Fruit fly (Drosophila melanogaster): ENCODE measurements around the gene Mtl.

The Mtl gene

dm6 chr3R:27604636-27605443 is 31.4 kb upstream of the Mtl start (continued):
- TF ChIP-seq Ets21C (GFP tag; optimal IDR thresholded peaks at IDR 0.05) = no peak
- no peak for TF ChIP-seq CG9139 (GFP tag; optimal IDR thresholded peaks at IDR 0.05)
- peak; percentile 58 for TF ChIP-seq acj6 (GFP tag; optimal IDR thresholded peaks at IDR 0.05)
- no peak for TF ChIP-seq CG11902 (GFP tag; optimal IDR thresholded peaks at IDR 0.05)
- TF ChIP-seq lz (GFP tag; optimal IDR thresholded peaks at IDR 0.05) = peak; percentile 56
- TF ChIP-seq CG1621 (tag; optimal IDR thresholded peaks at IDR 0.05) = peak; percentile 16
- TF ChIP-seq ss (GFP tag; optimal IDR thresholded peaks at IDR 0.05) = peak; percentile 6 to 49
- TF ChIP-seq CG11294 (GFP tag; IDR thresholded peaks at IDR 0.05) = no peak
- TF ChIP-seq esn (GFP tag; optimal IDR thresholded peaks at IDR 0.05) = peak; percentile 44
- peak; percentile 21 for TF ChIP-seq CG6808 (GFP tag; optimal IDR thresholded peaks at IDR 0.05)
- TF ChIP-seq Hr4 (GFP tag; optimal IDR thresholded peaks at IDR 0.05) = peak; percentile 77
- TF ChIP-seq CG34406 (GFP tag; optimal IDR thresholded peaks at IDR 0.05) = peak; percentile 46
- peak; percentile 57 for TF ChIP-seq Sox102F (GFP tag; optimal IDR thresholded peaks at IDR 0.05)
- peak; percentile 81 for TF ChIP-seq svp (GFP tag)
- peak; percentile 3 for TF ChIP-seq CG3032 (tag; optimal IDR thresholded peaks at IDR 0.05)
- TF ChIP-seq dsx (GFP tag; optimal IDR thresholded peaks at IDR 0.05; ENCODE audit: poor library complexity, severe bottlenecking) = no peak
- peak; percentile 44 for TF ChIP-seq CG10669 (GFP tag; optimal IDR thresholded peaks at IDR 0.05)
- peak; percentile 32 for TF ChIP-seq Hr39 (GFP tag; optimal IDR thresholded peaks at IDR 0.05)
- peak; percentile 50; the same call in 1 of the 3 replicates for TF ChIP-seq CG6163 (GFP tag; IDR thresholded peaks at IDR 0.05)
- no peak for TF ChIP-seq CG8319 (GFP tag; optimal IDR thresholded peaks at IDR 0.05)
- no peak for TF ChIP-seq Eip93F (GFP tag; optimal IDR thresholded peaks at IDR 0.05)
- TF ChIP-seq CG6854 (GFP tag; optimal IDR thresholded peaks at IDR 0.05) = no peak
- peak; percentile 49 for TF ChIP-seq CG31627 (GFP tag; optimal IDR thresholded peaks at IDR 0.05)
- TF ChIP-seq Gug (GFP tag; IDR thresholded peaks at IDR 0.05) = peak; percentile 41
- TF ChIP-seq cyc (GFP tag; optimal IDR thresholded peaks at IDR 0.05) = peak; percentile 23
- TF ChIP-seq fd85E (GFP tag; optimal IDR thresholded peaks at IDR 0.05) = no peak
- peak; percentile 41 for TF ChIP-seq CG6792 (GFP tag; optimal IDR thresholded peaks at IDR 0.05)

dm6 chr3R:27605534-27606250 is 30.5 kb upstream of the Mtl start:
- TF ChIP-seq CG6163 (GFP tag; IDR thresholded peaks at IDR 0.05) = peak; percentile 22; the same call in 1 of the 3 replicates
- TF ChIP-seq lz (GFP tag; optimal IDR thresholded peaks at IDR 0.05) = no peak
- peak; percentile 69 for TF ChIP-seq fkh (GFP tag; optimal IDR thresholded peaks at IDR 0.05)
- TF ChIP-seq Hr4 (GFP tag; optimal IDR thresholded peaks at IDR 0.05) = peak; percentile 17
- no peak for TF ChIP-seq CG10669 (GFP tag; optimal IDR thresholded peaks at IDR 0.05)
- 0 out of 2 replicates have a peak, but pooled peaks have one; percentile 6 for TF ChIP-seq CG15336 (GFP tag; IDR thresholded peaks at IDR 0.05)
- TF ChIP-seq CG6808 (GFP tag; optimal IDR thresholded peaks at IDR 0.05) = no peak
- peak; percentile 73 for TF ChIP-seq Eip78C (GFP tag)
- peak; percentile 97 for TF ChIP-seq svp (GFP tag)
- no peak for TF ChIP-seq acj6 (GFP tag; optimal IDR thresholded peaks at IDR 0.05)

dm6 chr3R:27607218-27607929 is 28.8 kb upstream of the Mtl start, which contains the start of the genes dsd and Tusp:
Gene dsd, minus strand, starts transcription at chr3R:27607396.
Gene Tusp, plus strand, starts transcription at chr3R:27607879.
- TF ChIP-seq CG11762 (GFP tag; optimal IDR thresholded peaks at IDR 0.05; ENCODE audit: insufficient read depth) (peak; percentile 15), CG16779 (tag; optimal IDR thresholded peaks at IDR 0.05) (peak; percentile 20), Hr4 (GFP tag; optimal IDR thresholded peaks at IDR 0.05) (peak; percentile 48), CG11294 (GFP tag; IDR thresholded peaks at IDR 0.05) (no peak), Smox (GFP tag; optimal IDR thresholded peaks at IDR 0.05) (peak; percentile 29), dac (GFP tag; optimal IDR thresholded peaks at IDR 0.05) (peak; percentile 48), CG10669 (GFP tag; optimal IDR thresholded peaks at IDR 0.05) (peak; percentile 59), CG9139 (GFP tag; optimal IDR thresholded peaks at IDR 0.05) (no peak), Eip78C (GFP tag) (peak; percentile 83), CG3032 (tag; optimal IDR thresholded peaks at IDR 0.05) (peak; percentile 66), CG34406 (GFP tag; optimal IDR thresholded peaks at IDR 0.05) (peak; percentile 55), Blimp-1 (GFP tag; optimal IDR thresholded peaks at IDR 0.05) (peak; percentile 35), CG7368 (GFP tag; optimal IDR thresholded peaks at IDR 0.05) (peak; percentile 30), Eip75B (GFP tag; optimal IDR thresholded peaks at IDR 0.05) (peak; percentile 49), pdm3 (GFP tag; optimal IDR thresholded peaks at IDR 0.05) (peak; percentile 69), topi (GFP tag; optimal IDR thresholded peaks at IDR 0.05) (peak; percentile 68), CG8119 (GFP tag; IDR thresholded peaks at IDR 0.05) (no peak), Hr38 (GFP tag; optimal IDR thresholded peaks at IDR 0.05) (no peak), acj6 (GFP tag; optimal IDR thresholded peaks at IDR 0.05) (peak; percentile 74), Sox15 (GFP tag; optimal IDR thresholded peaks at IDR 0.05) (peak; percentile 69), svp (GFP tag) (peak; percentile 82), dsx (GFP tag; optimal IDR thresholded peaks at IDR 0.05; ENCODE audit: poor library complexity, severe bottlenecking) (peak; percentile 32)

Measured in whole organism, prepupa.